Fruit fly (Drosophila melanogaster) whole organism, embryonic: Measurements from ENCODE around the gene H2.0.

Experiments
- B-H1 ChIP-seq: fragments of 200-800 bp; sonication (Bioruptor generic); IDR thresholded peaks from 3 replicates; pipeline ENCODE4 v1.3.6; 2022; ENCODE audit warnings: missing biosample characterization, missing genetic modification characterization
- CG10366 ChIP-seq: fragments of 200-800 bp; sonication (Bioruptor generic); IDR thresholded peaks from 2 replicates; pipeline ENCODE4 v1.3.6; 2022; ENCODE audit warnings: missing biosample characterization, missing genetic modification characterization
- CG10959 ChIP-seq: fragments of 200-800 bp; sonication (Bioruptor generic); IDR thresholded peaks from 2 replicates; pipeline ENCODE4 v1.3.6; 2022; ENCODE audit warnings: missing biosample characterization, missing genetic modification characterization
- CG11085 ChIP-seq: fragments of 200-800 bp; sonication (Bioruptor generic); IDR thresholded peaks from 2 replicates; pipeline ENCODE4 v1.3.6; 2022; ENCODE audit warnings: missing biosample characterization, missing genetic modification characterization
- CG11504 ChIP-seq: fragments of 200-800 bp; sonication (Bioruptor generic); optimal IDR thresholded peaks from 3 replicates; lab custom pipeline; 2019; ENCODE audit warnings: missing biosample characterization, mild to moderate bottlenecking, missing genetic modification characterization, moderate library complexity
- CG11695 ChIP-seq: fragments of 200-800 bp; sonication (Bioruptor generic); IDR thresholded peaks from 3 replicates; pipeline ENCODE4 v1.3.6; 2022; ENCODE audit warnings: missing biosample characterization, missing genetic modification characterization
- CG16815 ChIP-seq: fragments of 200-800 bp; sonication (Bioruptor generic); optimal IDR thresholded peaks from 3 replicates; lab custom pipeline; 2017; ENCODE audit warnings: missing biosample characterization, mild to moderate bottlenecking, missing genetic modification characterization
- CG30431 ChIP-seq: fragments of 200-800 bp; sonication (Bioruptor generic); optimal IDR thresholded peaks from 2 replicates; lab custom pipeline; 2017; ENCODE audit warnings: missing biosample characterization, missing genetic modification characterization
- CG4617 ChIP-seq: fragments of 200-800 bp; sonication (Bioruptor generic); optimal IDR thresholded peaks from 3 replicates; lab custom pipeline; 2016; ENCODE audit warnings: missing biosample characterization, missing genetic modification characterization, borderline replicate concordance
- CG5953 ChIP-seq: fragments of 200-800 bp; sonication (Bioruptor generic); IDR thresholded peaks from 2 replicates; pipeline ENCODE4 v1.3.6; 2022; ENCODE audit warnings: missing biosample characterization, missing genetic modification characterization
- CG6175 ChIP-seq: fragments of 200-800 bp; sonication (Bioruptor generic); IDR thresholded peaks from 3 replicates; pipeline ENCODE4 v1.3.6; 2022; ENCODE audit warnings: missing biosample characterization, missing genetic modification characterization
- CG6813 ChIP-seq: fragments of 200-800 bp; sonication (Bioruptor generic); optimal IDR thresholded peaks from 2 replicates; lab custom pipeline; 2017; ENCODE audit warnings: missing biosample characterization, missing genetic modification characterization, mild to moderate bottlenecking, moderate library complexity, missing genetic modification reagents
- CG6854 ChIP-seq: fragments of 200-800 bp; sonication (Bioruptor generic); optimal IDR thresholded peaks from 3 replicates; lab custom pipeline; 2017; ENCODE audit warnings: missing biosample characterization, mild to moderate bottlenecking, missing genetic modification characterization
- CG7745 ChIP-seq: fragments of 200-800 bp; sonication (Bioruptor generic); optimal IDR thresholded peaks from 2 replicates; lab custom pipeline; 2018; ENCODE audit warnings: missing biosample characterization, mild to moderate bottlenecking, missing genetic modification characterization, moderate library complexity
- CG7928 ChIP-seq: fragments of 200-800 bp; sonication (Bioruptor generic); optimal IDR thresholded peaks from 2 replicates; lab custom pipeline; 2017; ENCODE audit warnings: missing biosample characterization, mild to moderate bottlenecking, missing genetic modification characterization
- CG8290 ChIP-seq, 3 experiments: fragments of 200-800 bp; sonication (Bioruptor generic); optimal IDR thresholded peaks; 2 replicates each; lab custom pipeline; 2016 to 2019; ENCODE audit warnings: missing biosample characterization in 3 of 3, missing genetic modification characterization in 3 of 3, mild to moderate bottlenecking in 2 of 3, moderate library complexity in 1 of 3
- CG9876 ChIP-seq: fragments of 200-800 bp; sonication (Bioruptor generic); optimal IDR thresholded peaks from 2 replicates; lab custom pipeline; 2016; ENCODE audit warnings: missing biosample characterization, missing genetic modification characterization
- Dref ChIP-seq: fragments of 200-800 bp; sonication (Bioruptor generic); IDR thresholded peaks from 2 replicates; pipeline ENCODE4 v1.3.6; 2022; ENCODE audit warnings: missing biosample characterization, missing genetic modification characterization
- ERR ChIP-seq: fragments of 200-800 bp; sonication (Bioruptor generic); optimal IDR thresholded peaks from 2 replicates; lab custom pipeline; 2016; ENCODE audit warnings: missing biosample characterization, missing genetic modification characterization
- Eip74EF ChIP-seq, 2 experiments: fragments of 200-800 bp in 1 of 2; fragments of >200 bp in 1 of 2; sonication (Bioruptor generic) in 1 of 2; optimal IDR thresholded peaks; 2 replicates each; lab custom pipeline; 2017 to 2019; ENCODE audit warnings: missing biosample characterization in 2 of 2, missing genetic modification characterization in 2 of 2, mild to moderate bottlenecking in 1 of 2, moderate library complexity in 1 of 2
- Ets97D ChIP-seq: fragments of 200-800 bp; sonication (Bioruptor generic); optimal IDR thresholded peaks from 3 replicates; lab custom pipeline; 2016; ENCODE audit warnings: missing biosample characterization, missing genetic modification characterization
- Fer2 ChIP-seq: fragments of 200-800 bp; sonication (Bioruptor generic); optimal IDR thresholded peaks from 2 replicates; lab custom pipeline; 2018; ENCODE audit warnings: missing biosample characterization, mild to moderate bottlenecking, missing genetic modification characterization, moderate library complexity
- HHEX ChIP-seq: fragments of 200-800 bp; sonication (Bioruptor generic); optimal IDR thresholded peaks from 3 replicates; lab custom pipeline; 2017; ENCODE audit warnings: missing biosample characterization, mild to moderate bottlenecking, missing genetic modification characterization, missing genetic modification reagents
- HLHmδ ChIP-seq: fragments of 200-800 bp; sonication (Bioruptor generic); optimal IDR thresholded peaks from 2 replicates; lab custom pipeline; 2018; ENCODE audit warnings: missing biosample characterization, mild to moderate bottlenecking, missing genetic modification characterization, moderate library complexity
- Hr51 ChIP-seq, 2 experiments: fragments of 200-800 bp; sonication (Bioruptor generic); optimal IDR thresholded peaks; 2 replicates in 1 of 2; 3 replicates in 1 of 2; lab custom pipeline; 2016 to 2018; ENCODE audit warnings: missing biosample characterization in 2 of 2, missing genetic modification characterization in 2 of 2, mild to moderate bottlenecking in 1 of 2, moderate library complexity in 1 of 2
- NFAT ChIP-seq: fragments of 200-800 bp; sonication (Bioruptor generic); IDR thresholded peaks from 2 replicates; pipeline ENCODE4 v1.3.6; 2022; ENCODE audit warnings: missing biosample characterization, missing genetic modification characterization
- Ptx1 ChIP-seq: fragments of 200-800 bp; sonication (Bioruptor generic); IDR thresholded peaks from 2 replicates; pipeline ENCODE4 v1.3.6; 2022; ENCODE audit warnings: missing biosample characterization, missing genetic modification characterization
- Ravus ChIP-seq: fragments of 200-800 bp; sonication (Bioruptor generic); IDR thresholded peaks from 2 replicates; pipeline ENCODE4 v1.3.6; 2022; ENCODE audit warnings: missing biosample characterization, missing genetic modification characterization
- ato ChIP-seq: fragments of 200-800 bp; sonication (Bioruptor generic); IDR thresholded peaks from 2 replicates; pipeline ENCODE4 v1.3.6; 2022; ENCODE audit warnings: missing biosample characterization, missing genetic modification characterization; ENCODE audit not compliant: partially characterized antibody
- az2 ChIP-seq: fragments of 200-800 bp; sonication (Bioruptor generic); optimal IDR thresholded peaks from 3 replicates; lab custom pipeline; 2016; ENCODE audit warnings: missing biosample characterization, missing genetic modification characterization
- ewg ChIP-seq: fragments of 200-800 bp; sonication (Bioruptor generic); optimal IDR thresholded peaks from 3 replicates; lab custom pipeline; 2017; ENCODE audit warnings: mild to moderate bottlenecking, missing biosample characterization, missing genetic modification reagents, missing genetic modification characterization
- fd64A ChIP-seq: fragments of 200-800 bp; sonication (Bioruptor generic); optimal IDR thresholded peaks from 3 replicates; lab custom pipeline; 2018; ENCODE audit warnings: missing biosample characterization, mild to moderate bottlenecking, missing genetic modification characterization
- fd96Cb ChIP-seq: fragments of 200-800 bp; sonication (Bioruptor generic); optimal IDR thresholded peaks from 2 replicates; lab custom pipeline; 2018; ENCODE audit warnings: missing biosample characterization, mild to moderate bottlenecking, missing genetic modification characterization, moderate library complexity
- fu2 ChIP-seq: fragments of 200-800 bp; sonication (Bioruptor generic); optimal IDR thresholded peaks from 2 replicates; lab custom pipeline; 2016; ENCODE audit warnings: missing biosample characterization, missing genetic modification characterization
- gcm ChIP-seq: fragments of 200-800 bp; sonication (Bioruptor generic); optimal IDR thresholded peaks from 2 replicates; lab custom pipeline; 2019; ENCODE audit warnings: missing biosample characterization, mild to moderate bottlenecking, missing genetic modification characterization, moderate library complexity
- grn ChIP-seq: fragments of 200-800 bp; sonication (Bioruptor generic); optimal IDR thresholded peaks from 3 replicates; lab custom pipeline; 2017; ENCODE audit warnings: missing biosample characterization, missing genetic modification characterization
- gro ChIP-seq: fragments of 200-800 bp; sonication (Bioruptor generic); optimal IDR thresholded peaks from 2 replicates; lab custom pipeline; 2016; ENCODE audit warnings: missing biosample characterization, missing genetic modification characterization
- ham ChIP-seq: fragments of 200-800 bp; sonication (Bioruptor generic); IDR thresholded peaks from 2 replicates; pipeline ENCODE4 v1.3.6; 2022; ENCODE audit warnings: missing biosample characterization, missing genetic modification characterization
- jigr1 ChIP-seq: fragments of 200-800 bp; sonication (Bioruptor generic); IDR thresholded peaks from 3 replicates; pipeline ENCODE4 v1.3.6; 2022; ENCODE audit warnings: missing biosample characterization, missing genetic modification characterization
- mld ChIP-seq: fragments of 200-800 bp; sonication (Bioruptor generic); IDR thresholded peaks from 3 replicates; pipeline ENCODE4 v1.3.6; 2022; ENCODE audit warnings: missing biosample characterization, missing genetic modification characterization; ENCODE audit not compliant: partially characterized antibody
- onecut ChIP-seq: fragments of 200-800 bp; sonication (Bioruptor generic); IDR thresholded peaks from 2 replicates; pipeline ENCODE4 v1.3.6; 2022; ENCODE audit warnings: missing biosample characterization, missing genetic modification characterization
- org-1 ChIP-seq: fragments of 200-800 bp; sonication (Bioruptor generic); optimal IDR thresholded peaks from 2 replicates; lab custom pipeline; 2017; ENCODE audit warnings: missing biosample characterization, missing genetic modification characterization
- pzg ChIP-seq: fragments of 200-800 bp; sonication (Bioruptor generic); optimal IDR thresholded peaks from 3 replicates; lab custom pipeline; 2018; ENCODE audit warnings: missing biosample characterization, mild to moderate bottlenecking, missing genetic modification characterization, moderate library complexity
- rib ChIP-seq: fragments of 200-800 bp; sonication (Bioruptor generic); IDR thresholded peaks from 2 replicates; pipeline ENCODE4 v1.3.6; 2022; ENCODE audit warnings: missing biosample characterization, missing genetic modification characterization
- slou ChIP-seq: fragments of 200-800 bp; sonication (Bioruptor generic); optimal IDR thresholded peaks from 3 replicates; lab custom pipeline; 2016; ENCODE audit warnings: missing biosample characterization, missing genetic modification characterization
- stwl ChIP-seq: fragments of 200-800 bp; sonication (Bioruptor generic); optimal IDR thresholded peaks from 3 replicates; lab custom pipeline; 2018; ENCODE audit warnings: missing biosample characterization, mild to moderate bottlenecking, missing genetic modification characterization, moderate library complexity
- tna ChIP-seq: fragments of 200-800 bp; sonication (Bioruptor generic); IDR thresholded peaks from 2 replicates; pipeline ENCODE4 v1.3.6; 2022; ENCODE audit warnings: missing biosample characterization, missing genetic modification characterization; ENCODE audit not compliant: partially characterized antibody
- trh ChIP-seq: fragments of 200-800 bp; sonication (Bioruptor generic); optimal IDR thresholded peaks from 2 replicates; lab custom pipeline; 2016; ENCODE audit warnings: missing biosample characterization, missing genetic modification characterization
- ttk ChIP-seq: fragments of 200-800 bp; sonication (Bioruptor generic); IDR thresholded peaks from 2 replicates; pipeline ENCODE4 v2.1.2; 2022; ENCODE audit warnings: missing biosample characterization, missing genetic modification characterization

H2.0 gene

dm6 chr2L:5997609-5998229, 21.5 kb downstream of the H2.0 start (continued):
- no peak for TF ChIP-seq Hr51 (GFP tag; optimal IDR thresholded peaks at IDR 0.05; lab: Kevin White, UChicago)
- TF ChIP-seq tna: no peak
- no peak for TF ChIP-seq trh (GFP tag; lab: Kevin White, UChicago)
- TF ChIP-seq Ptx1 (GFP tag; lab: Robert Waterston, UW): no peak
- no peak for TF ChIP-seq jigr1 (GFP tag; lab: Robert Waterston, UW)
- no peak for TF ChIP-seq CG5953 (GFP tag; lab: Robert Waterston, UW)
- TF ChIP-seq ewg: peak; percentile 18
- TF ChIP-seq NFAT: 0 out of 2 replicates have a peak, but pooled peaks have one; percentile 11
- TF ChIP-seq fd96Cb (tag; lab: Kevin White, UChicago): peak; percentile 10
- peak; percentile 69 for TF ChIP-seq onecut (GFP tag; lab: Robert Waterston, UW)
- TF ChIP-seq ttk: no peak
- TF ChIP-seq CG8290 (GFP tag; optimal IDR thresholded peaks at IDR 0.05; lab: Kevin White, UChicago): peak; percentile 37
- peak in 1 of 2 experiments; percentile 37 for TF ChIP-seq CG8290 (tag; optimal IDR thresholded peaks at IDR 0.05; lab: Kevin White, UChicago)
- TF ChIP-seq stwl: no peak
- no peak for TF ChIP-seq B-H1 (GFP tag; lab: Robert Waterston, UW)
- peak; percentile 67 for TF ChIP-seq CG6854
- TF ChIP-seq Fer2: peak; percentile 50
- no peak for TF ChIP-seq grn (GFP tag; lab: Kevin White, UChicago)
- TF ChIP-seq CG11695 (GFP tag; lab: Robert Waterston, UW): 0 out of 3 replicates have a peak, but pooled peaks have one; percentile 48
- TF ChIP-seq CG7928: no peak
- no peak for TF ChIP-seq CG10959 (GFP tag; lab: Robert Waterston, UW)
- TF ChIP-seq CG11504 (tag; lab: Kevin White, UChicago): no peak
- TF ChIP-seq ERR (GFP tag; lab: Kevin White, UChicago): no peak
- peak; percentile 13 for TF ChIP-seq pzg (GFP tag; lab: Kevin White, UChicago)
- no peak for TF ChIP-seq mld (GFP tag; lab: Robert Waterston, UW)
- peak; percentile 50 for TF ChIP-seq org-1 (GFP tag; lab: Kevin White, UChicago)
- TF ChIP-seq HHEX (GFP tag; lab: Kevin White, UChicago): peak; percentile 77
- TF ChIP-seq Ets97D (GFP tag; lab: Kevin White, UChicago): peak; percentile 97
- peak; percentile 78 for TF ChIP-seq CG6813 (GFP tag; lab: Kevin White, UChicago)
- TF ChIP-seq CG4617: no peak
- no peak for TF ChIP-seq CG9876 (GFP tag; lab: Kevin White, UChicago)
- TF ChIP-seq ato: no peak
- TF ChIP-seq fu2 (GFP tag; lab: Kevin White, UChicago): no peak
- no peak for TF ChIP-seq CG11085 (GFP tag; lab: Robert Waterston, UW)
- no peak for TF ChIP-seq ham (GFP tag; lab: Robert Waterston, UW)
- TF ChIP-seq slou (GFP tag; lab: Kevin White, UChicago): no peak
- TF ChIP-seq CG7745 (tag; lab: Kevin White, UChicago): no peak
- TF ChIP-seq az2 (GFP tag; lab: Kevin White, UChicago): no peak
- TF ChIP-seq gro (GFP tag; lab: Kevin White, UChicago): no peak
- TF ChIP-seq Dref (GFP tag; lab: Robert Waterston, UW): no peak
- TF ChIP-seq rib (GFP tag; lab: Robert Waterston, UW): no peak
- no peak for TF ChIP-seq CG16815 (GFP tag; lab: Kevin White, UChicago)
- no peak for TF ChIP-seq CG10366 (GFP tag; lab: Robert Waterston, UW)
- TF ChIP-seq Ravus: no peak
- TF ChIP-seq CG6175: 0 out of 3 replicates have a peak, but pooled peaks have one; percentile 37
- TF ChIP-seq fd64A (GFP tag; lab: Kevin White, UChicago): peak; percentile 78
- peak; percentile 57 for TF ChIP-seq gcm
- no peak for TF ChIP-seq CG30431 (GFP tag; lab: Kevin White, UChicago)
- TF ChIP-seq HLHmδ: peak; percentile 68
- peak in 1 of 2 experiments; percentile 51 for TF ChIP-seq Eip74EF (GFP tag; optimal IDR thresholded peaks at IDR 0.05; lab: Kevin White, UChicago)
